Worm (Caenorhabditis elegans) whole organism, L2 larva: ENCODE measurements around the gene Y94H6A.10.

Source experiments
- C34F6.9 ChIP-seq: fragments of 150-350 bp; optimal IDR thresholded peaks from 2 replicates; lab custom pipeline; 2014; ENCODE audit warnings: missing biosample characterization, missing genetic modification characterization
- ceh-82 ChIP-seq: fragments of 150-350 bp; optimal IDR thresholded peaks from 2 replicates; lab custom pipeline; 2014; ENCODE audit warnings: missing biosample characterization, missing genetic modification characterization
- elt-1 ChIP-seq: fragments of 150-350 bp; optimal IDR thresholded peaks from 2 replicates; lab custom pipeline; 2014; ENCODE audit warnings: missing biosample characterization, missing genetic modification characterization
- mab-5 ChIP-seq: fragments of 150-350 bp; optimal IDR thresholded peaks from 2 replicates; lab custom pipeline; 2014; ENCODE audit warnings: missing biosample characterization, missing genetic modification characterization
- nhr-10 ChIP-seq: sonication (generic microtip); optimal IDR thresholded peaks from 2 replicates; lab custom pipeline; 2017; ENCODE audit warnings: missing biosample characterization, missing genetic modification characterization
- nhr-23 ChIP-seq: fragments of 150-350 bp; optimal IDR thresholded peaks from 2 replicates; lab custom pipeline; 2014; ENCODE audit warnings: missing biosample characterization, missing genetic modification reagents, missing genetic modification characterization
- nhr-77 ChIP-seq: fragments of 150-350 bp; optimal IDR thresholded peaks from 2 replicates; lab custom pipeline; 2014; ENCODE audit warnings: missing biosample characterization, missing genetic modification characterization
- sem-4 ChIP-seq: fragments of 150-350 bp; optimal IDR thresholded peaks from 2 replicates; lab custom pipeline; 2014; ENCODE audit warnings: missing biosample characterization, missing genetic modification reagents, missing genetic modification characterization
- unc-62 ChIP-seq: fragments of 150-350 bp; optimal IDR thresholded peaks from 2 replicates; lab custom pipeline; 2014; ENCODE audit warnings: missing biosample characterization, missing genetic modification reagents, missing genetic modification characterization
- ztf-11 ChIP-seq: sonication (generic microtip); optimal IDR thresholded peaks from 2 replicates; lab custom pipeline; 2017; ENCODE audit warnings: missing biosample characterization, missing genetic modification characterization

- no peak for TF ChIP-seq ceh-82 (tag; lab: Kevin White, UChicago)
- TF ChIP-seq nhr-77 (tag; lab: Kevin White, UChicago) = no peak
- TF ChIP-seq ztf-11 (tag; lab: Kevin White, UChicago) = no peak
- no peak for TF ChIP-seq nhr-10 (tag; lab: Kevin White, UChicago)
- no peak for TF ChIP-seq mab-5 (tag; lab: Kevin White, UChicago)
- TF ChIP-seq sem-4 (tag; lab: Kevin White, UChicago) = no peak
- no peak for TF ChIP-seq unc-62 (GFP tag; lab: Kevin White, UChicago)
- no peak for TF ChIP-seq nhr-23 (tag; lab: Kevin White, UChicago)
- TF ChIP-seq C34F6.9 (tag; lab: Kevin White, UChicago) = no peak
- TF ChIP-seq elt-1 (tag; lab: Kevin White, UChicago) = no peak
Observed at ce11 chrIV:2688716-2689307, 21.7 kb downstream of the Y94H6A.10 start, which contains the start of gene egrh-3.
